Fruit fly (Drosophila melanogaster) whole organism, embryonic: Measurements from ENCODE around the gene CG2104.

Source experiments
- Aef1 ChIP-seq: fragments of 200-800 bp; sonication (Bioruptor generic); IDR thresholded peaks from 3 replicates; pipeline ENCODE4 v1.3.6; 2022; ENCODE audit warnings: missing biosample characterization, missing genetic modification characterization
- Asciz ChIP-seq: fragments of 200-800 bp; sonication (Bioruptor generic); optimal IDR thresholded peaks from 2 replicates; lab custom pipeline; 2017; ENCODE audit warnings: missing biosample characterization, mild to moderate bottlenecking, missing genetic modification characterization, missing genetic modification reagents
- BEAF-32 ChIP-seq: fragments of 200-800 bp; sonication (Bioruptor generic); optimal IDR thresholded peaks from 3 replicates; lab custom pipeline; 2017; ENCODE audit warnings: missing biosample characterization, missing genetic modification characterization, mild to moderate bottlenecking, moderate library complexity, missing genetic modification reagents
- Bdp1 ChIP-seq: fragments of 200-800 bp; sonication (Bioruptor generic); optimal IDR thresholded peaks from 3 replicates; lab custom pipeline; 2016; ENCODE audit warnings: missing biosample characterization, missing genetic modification characterization
- Bteb2 ChIP-seq: fragments of 200-800 bp; sonication (Bioruptor generic); optimal IDR thresholded peaks from 2 replicates; lab custom pipeline; 2016; ENCODE audit warnings: missing biosample characterization, missing genetic modification characterization
- CG10267 ChIP-seq: fragments of 200-800 bp; sonication (Bioruptor generic); optimal IDR thresholded peaks from 2 replicates; lab custom pipeline; 2018; ENCODE audit warnings: missing biosample characterization, mild to moderate bottlenecking, missing genetic modification characterization, moderate library complexity
- CG10431 ChIP-seq: fragments of 200-800 bp; sonication (Bioruptor generic); optimal IDR thresholded peaks from 3 replicates; lab custom pipeline; 2018; ENCODE audit warnings: missing biosample characterization, mild to moderate bottlenecking, missing genetic modification characterization
- CG10654 ChIP-seq: fragments of 200-800 bp; sonication (Bioruptor generic); optimal IDR thresholded peaks from 2 replicates; lab custom pipeline; 2016; ENCODE audit warnings: missing biosample characterization, missing genetic modification characterization
- CG11456 ChIP-seq: fragments of 200-800 bp; sonication (Bioruptor generic); IDR thresholded peaks from 3 replicates; pipeline ENCODE4 v1.3.6; 2022; ENCODE audit warnings: missing biosample characterization, missing genetic modification characterization
- CG11504 ChIP-seq: fragments of 200-800 bp; sonication (Bioruptor generic); optimal IDR thresholded peaks from 3 replicates; lab custom pipeline; 2019; ENCODE audit warnings: missing biosample characterization, mild to moderate bottlenecking, missing genetic modification characterization, moderate library complexity
- CG11723 ChIP-seq: fragments of 200-800 bp; sonication (Bioruptor generic); optimal IDR thresholded peaks from 2 replicates; lab custom pipeline; 2017; ENCODE audit warnings: missing biosample characterization, mild to moderate bottlenecking, missing genetic modification characterization
- CG12155 ChIP-seq: fragments of 200-800 bp; sonication (Bioruptor generic); optimal IDR thresholded peaks from 3 replicates; lab custom pipeline; 2016; ENCODE audit warnings: missing biosample characterization, missing genetic modification characterization
- CG12219 ChIP-seq: fragments of 200-800 bp; sonication (Bioruptor generic); optimal IDR thresholded peaks from 3 replicates; lab custom pipeline; 2018; ENCODE audit warnings: missing biosample characterization, mild to moderate bottlenecking, missing genetic modification characterization
- CG14965 ChIP-seq: fragments of 200-800 bp; sonication (Bioruptor generic); optimal IDR thresholded peaks from 2 replicates; lab custom pipeline; 2016; ENCODE audit warnings: missing biosample characterization, missing genetic modification characterization, borderline replicate concordance
- CG15011 ChIP-seq: fragments of 200-800 bp; sonication (Bioruptor generic); optimal IDR thresholded peaks from 3 replicates; lab custom pipeline; 2018; ENCODE audit warnings: missing biosample characterization, mild to moderate bottlenecking, missing genetic modification characterization
- CG17612 ChIP-seq: fragments of 200-800 bp; sonication (Bioruptor generic); IDR thresholded peaks from 2 replicates; pipeline ENCODE4 v1.3.6; 2022; ENCODE audit warnings: missing biosample characterization, missing genetic modification characterization
- CG18262 ChIP-seq: fragments of 200-800 bp; optimal IDR thresholded peaks from 3 replicates; lab custom pipeline; 2019; ENCODE audit warnings: missing biosample characterization, mild to moderate bottlenecking, missing genetic modification characterization, moderate library complexity
- CG4360 ChIP-seq: fragments of 200-800 bp; sonication (Bioruptor generic); IDR thresholded peaks from 2 replicates; pipeline ENCODE4 v1.3.6; 2022; ENCODE audit warnings: missing biosample characterization, missing genetic modification characterization
- CG43689 ChIP-seq: fragments of 200-800 bp; sonication (Bioruptor generic); IDR thresholded peaks from 2 replicates; pipeline ENCODE4 v1.3.6; 2022; ENCODE audit warnings: missing biosample characterization, missing genetic modification characterization
- CG5245 ChIP-seq: fragments of 200-800 bp; sonication (Bioruptor generic); optimal IDR thresholded peaks from 3 replicates; lab custom pipeline; 2016; ENCODE audit warnings: missing biosample characterization, missing genetic modification characterization
- CG7987 ChIP-seq: fragments of 200-800 bp; sonication (Bioruptor generic); optimal IDR thresholded peaks from 2 replicates; lab custom pipeline; 2018; ENCODE audit warnings: missing biosample characterization, mild to moderate bottlenecking, missing genetic modification characterization, moderate library complexity
- CG8478 ChIP-seq: fragments of >200 bp; optimal IDR thresholded peaks from 2 replicates; lab custom pipeline; 2018
- CG9609 ChIP-seq: fragments of 200-800 bp; sonication (Bioruptor generic); optimal IDR thresholded peaks from 3 replicates; lab custom pipeline; 2016; ENCODE audit warnings: missing biosample characterization, missing genetic modification characterization
- CHES-1-like ChIP-seq: fragments of 200-800 bp; sonication (Bioruptor generic); optimal IDR thresholded peaks from 2 replicates; lab custom pipeline; 2016; ENCODE audit warnings: missing biosample characterization, missing genetic modification characterization
- D ChIP-seq, 2 experiments: fragments of 200-800 bp in 1 of 2; fragments of >200 bp in 1 of 2; sonication (Bioruptor generic) in 1 of 2; optimal IDR thresholded peaks; 2 replicates in 1 of 2; 3 replicates in 1 of 2; lab custom pipeline; 2017; ENCODE audit warnings: mild to moderate bottlenecking in 1 of 2, missing biosample characterization in 1 of 2, missing genetic modification characterization in 1 of 2, missing genetic modification reagents in 1 of 2
- Dbx ChIP-seq: fragments of 200-800 bp; sonication (Bioruptor generic); IDR thresholded peaks from 3 replicates; pipeline ENCODE4 v1.3.6; 2022; ENCODE audit warnings: missing biosample characterization, missing genetic modification characterization
- Doc3 ChIP-seq: fragments of 200-800 bp; sonication (Bioruptor generic); IDR thresholded peaks from 3 replicates; pipeline ENCODE4 v1.3.6; 2022; ENCODE audit warnings: missing biosample characterization, missing genetic modification characterization; ENCODE audit not compliant: partially characterized antibody
- ERR ChIP-seq: fragments of 200-800 bp; sonication (Bioruptor generic); optimal IDR thresholded peaks from 2 replicates; lab custom pipeline; 2016; ENCODE audit warnings: missing biosample characterization, missing genetic modification characterization
- Ets97D ChIP-seq: fragments of 200-800 bp; sonication (Bioruptor generic); optimal IDR thresholded peaks from 3 replicates; lab custom pipeline; 2016; ENCODE audit warnings: missing biosample characterization, missing genetic modification characterization
- Gug ChIP-seq: fragments of 200-800 bp; sonication (Bioruptor generic); IDR thresholded peaks from 4 replicates; pipeline ENCODE4 v1.3.6; 2022; ENCODE audit warnings: missing biosample characterization, missing genetic modification characterization
- H15 ChIP-seq: fragments of 200-800 bp; sonication (Bioruptor generic); IDR thresholded peaks from 3 replicates; pipeline ENCODE4 v1.3.6; 2022; ENCODE audit warnings: missing biosample characterization, missing genetic modification characterization
- Hey ChIP-seq: fragments of 200-800 bp; sonication (Bioruptor generic); optimal IDR thresholded peaks from 3 replicates; lab custom pipeline; 2018; ENCODE audit warnings: missing biosample characterization, mild to moderate bottlenecking, missing genetic modification characterization
- Hr51 ChIP-seq, 2 experiments: fragments of 200-800 bp; sonication (Bioruptor generic); optimal IDR thresholded peaks; 2 replicates in 1 of 2; 3 replicates in 1 of 2; lab custom pipeline; 2016 to 2018; ENCODE audit warnings: missing biosample characterization in 2 of 2, missing genetic modification characterization in 2 of 2, mild to moderate bottlenecking in 1 of 2, moderate library complexity in 1 of 2
- Hsf ChIP-seq: fragments of 200-800 bp; sonication (Bioruptor generic); optimal IDR thresholded peaks from 3 replicates; lab custom pipeline; 2016; ENCODE audit warnings: missing biosample characterization, missing genetic modification characterization
- Jarid2 ChIP-seq: fragments of 200-800 bp; sonication (Bioruptor generic); optimal IDR thresholded peaks from 3 replicates; lab custom pipeline; 2017; ENCODE audit warnings: mild to moderate bottlenecking, missing biosample characterization, missing genetic modification reagents, missing genetic modification characterization
- YL-1 ChIP-seq: fragments of 200-800 bp; sonication (Bioruptor generic); optimal IDR thresholded peaks from 3 replicates; lab custom pipeline; 2017; ENCODE audit warnings: missing biosample characterization, mild to moderate bottlenecking, missing genetic modification characterization
- cad ChIP-seq: fragments of >200 bp; optimal IDR thresholded peaks from 2 replicates; lab custom pipeline; 2017; ENCODE audit warnings: missing biosample characterization, missing genetic modification characterization
- cato ChIP-seq: fragments of 200-800 bp; sonication (Bioruptor generic); optimal IDR thresholded peaks from 2 replicates; lab custom pipeline; 2016; ENCODE audit warnings: missing biosample characterization, missing genetic modification characterization, borderline replicate concordance
- chn ChIP-seq: fragments of 200-800 bp; sonication (Bioruptor generic); optimal IDR thresholded peaks from 2 replicates; lab custom pipeline; 2016; ENCODE audit warnings: missing biosample characterization, missing genetic modification characterization
- dmrt11E ChIP-seq: fragments of 200-800 bp; sonication (Bioruptor generic); optimal IDR thresholded peaks from 3 replicates; lab custom pipeline; 2018; ENCODE audit warnings: missing biosample characterization, mild to moderate bottlenecking, missing genetic modification characterization, moderate library complexity
- ems ChIP-seq: fragments of 200-800 bp; sonication (Bioruptor generic); optimal IDR thresholded peaks from 3 replicates; lab custom pipeline; 2016; ENCODE audit warnings: missing biosample characterization, missing genetic modification characterization
- ewg ChIP-seq: fragments of 200-800 bp; sonication (Bioruptor generic); optimal IDR thresholded peaks from 3 replicates; lab custom pipeline; 2017; ENCODE audit warnings: mild to moderate bottlenecking, missing biosample characterization, missing genetic modification reagents, missing genetic modification characterization
- gt ChIP-seq: fragments of 200-800 bp; sonication (Bioruptor generic); IDR thresholded peaks from 2 replicates; pipeline ENCODE4 v1.3.6; 2022; ENCODE audit warnings: missing biosample characterization, missing genetic modification characterization
- h ChIP-seq: fragments of >200 bp; optimal IDR thresholded peaks from 2 replicates; lab custom pipeline; 2017
- klu ChIP-seq: fragments of 200-800 bp; sonication (Bioruptor generic); IDR thresholded peaks from 2 replicates; pipeline ENCODE4 v1.3.6; 2022; ENCODE audit warnings: missing biosample characterization, missing genetic modification characterization
- lmd ChIP-seq: fragments of 200-800 bp; sonication (Bioruptor generic); IDR thresholded peaks from 2 replicates; pipeline ENCODE4 v1.3.6; 2022; ENCODE audit warnings: missing biosample characterization, missing genetic modification characterization
- pros ChIP-seq: fragments of 200-800 bp; sonication (Bioruptor generic); optimal IDR thresholded peaks from 3 replicates; lab custom pipeline; 2019; ENCODE audit warnings: missing biosample characterization, mild to moderate bottlenecking, missing genetic modification characterization, moderate library complexity
- repo ChIP-seq: fragments of 200-800 bp; sonication (Bioruptor generic); optimal IDR thresholded peaks from 2 replicates; lab custom pipeline; 2016; ENCODE audit warnings: missing biosample characterization, missing genetic modification characterization
- stc ChIP-seq: fragments of 200-800 bp; sonication (Bioruptor generic); IDR thresholded peaks from 2 replicates; pipeline ENCODE4 v1.3.6; 2022; ENCODE audit warnings: missing biosample characterization, missing genetic modification characterization
- usp ChIP-seq: fragments of >200 bp; optimal IDR thresholded peaks from 2 replicates; lab custom pipeline; 2017; ENCODE audit warnings: missing biosample characterization, missing genetic modification characterization
- vfl ChIP-seq: fragments of 200-800 bp; sonication (Bioruptor generic); optimal IDR thresholded peaks from 2 replicates; lab custom pipeline; 2016; ENCODE audit warnings: missing biosample characterization, missing genetic modification characterization

Gene CG2104

dm6 chr3R:5672658-5673217 lies 20.3 kb downstream of the CG2104 start (continued):
- TF ChIP-seq Bteb2 (GFP tag; lab: Kevin White, UChicago) (peak; percentile 63), Ets97D (peak; percentile 26), dmrt11E (peak; percentile 50), CG5245 (GFP tag; lab: Kevin White, UChicago) (peak; percentile 9), ewg (peak; percentile 63), CHES-1-like (GFP tag; lab: Kevin White, UChicago) (peak; percentile 57), klu (GFP tag; lab: Robert Waterston, UW) (no peak), stc (GFP tag; lab: Robert Waterston, UW) (peak; percentile 65; the same call in 1 of the 2 replicates), Dbx (GFP tag; lab: Robert Waterston, UW) (peak; percentile 52; the same call in 1 of the 3 replicates), D (optimal IDR thresholded peaks at IDR 0.05; lab: Kevin White, UChicago) (no peak), D (GFP tag; optimal IDR thresholded peaks at IDR 0.05; lab: Kevin White, UChicago) (peak; percentile 74), repo (GFP tag; lab: Kevin White, UChicago) (peak; percentile 78), usp (GFP tag; lab: Kevin White, UChicago) (no peak), Hr51 (GFP tag; optimal IDR thresholded peaks at IDR 0.05; lab: Kevin White, UChicago) (peak in 1 of 2 experiments; percentile 56), ems (GFP tag; lab: Kevin White, UChicago) (peak; percentile 56), H15 (0 out of 3 replicates have a peak, but pooled peaks have one; percentile 8), lmd (GFP tag; lab: Robert Waterston, UW) (no peak), cad (GFP tag; lab: Kevin White, UChicago) (no peak), CG7987 (peak; percentile 97), vfl (GFP tag; lab: Kevin White, UChicago) (no peak), chn (GFP tag; lab: Kevin White, UChicago) (peak; percentile 39), pros (GFP tag; lab: Kevin White, UChicago) (peak; percentile 77), CG10267 (tag; lab: Kevin White, UChicago) (peak; percentile 44), ERR (GFP tag; lab: Kevin White, UChicago) (peak; percentile 37), CG12219 (GFP tag; lab: Kevin White, UChicago) (peak; percentile 77), Asciz (GFP tag; lab: Kevin White, UChicago) (peak; percentile 94), CG9609 (GFP tag; lab: Kevin White, UChicago) (no peak), gt (GFP tag; lab: Robert Waterston, UW) (no peak), h (no peak), CG11456 (GFP tag; lab: Robert Waterston, UW) (no peak), CG17612 (GFP tag; lab: Robert Waterston, UW) (no peak), CG11723 (peak; percentile 87), CG8478 (no peak), Bdp1 (GFP tag; lab: Kevin White, UChicago) (peak; percentile 23), cato (no peak), Hey (tag; lab: Kevin White, UChicago) (peak; percentile 85), Jarid2 (GFP tag; lab: Kevin White, UChicago) (peak; percentile 65), Hsf (peak; percentile 47), Gug (GFP tag; lab: Robert Waterston, UW) (no peak), CG10654 (GFP tag; lab: Kevin White, UChicago) (peak; percentile 41), Aef1 (GFP tag; lab: Robert Waterston, UW) (peak; percentile 39; the same call in 1 of the 3 replicates), Doc3 (GFP tag; lab: Robert Waterston, UW) (no peak), CG18262 (tag; lab: Kevin White, UChicago) (peak; percentile 67), BEAF-32 (GFP tag; lab: Kevin White, UChicago) (no peak), CG43689 (GFP tag; lab: Robert Waterston, UW) (no peak), CG10431 (GFP tag; lab: Kevin White, UChicago) (peak; percentile 89), CG11504 (no peak), YL-1 (GFP tag; lab: Kevin White, UChicago) (peak; percentile 95), CG12155 (no peak), CG14965 (GFP tag; lab: Kevin White, UChicago) (peak; percentile 14), CG15011 (GFP tag; lab: Kevin White, UChicago) (peak; percentile 80), CG4360 (GFP tag; lab: Robert Waterston, UW) (peak; percentile 90)
